Worm (Caenorhabditis elegans): ENCODE measurements around the gene C56E6.2.

C56E6.2 gene

ce11 chrII:6491187-6491586 is 33.5 kb upstream of the C56E6.2 start (continued):
- TF ChIP-seq attf-5 (GFP tag; optimal IDR thresholded peaks at IDR 0.05) (no peak), tbx-9 (tag; optimal IDR thresholded peaks at IDR 0.05; ENCODE audit: borderline replicate concordance) (no peak), rcor-1 (GFP tag; IDR thresholded peaks at IDR 0.05) (peak; percentile 25; the same call in 1 of the 2 replicates), madf-10 (tag; optimal IDR thresholded peaks at IDR 0.05) (no peak), C06A6.2 (GFP tag; conservative IDR thresholded peaks at IDR 0.05) (no peak), ceh-79 (tag; optimal IDR thresholded peaks at IDR 0.05) (no peak), bed-2 (GFP tag; IDR thresholded peaks at IDR 0.05) (no peak), lsl-1 (GFP tag; optimal IDR thresholded peaks at IDR 0.05) (peak; percentile 79), F37B4.10 (GFP tag; IDR thresholded peaks at IDR 0.05) (no peak), pbrm-1 (GFP tag; IDR thresholded peaks at IDR 0.05) (0 out of 2 replicates have a peak, but pooled peaks have one; percentile 37), sdz-38 (tag; optimal IDR thresholded peaks at IDR 0.05) (no peak), snpc-1.1 (tag; optimal IDR thresholded peaks at IDR 0.05; ENCODE audit: insufficient read depth) (peak; percentile 21), ZK185.1 (tag; optimal IDR thresholded peaks at IDR 0.05; ENCODE audit: poor library complexity, severe bottlenecking) (no peak), sea-2 (GFP tag; IDR thresholded peaks at IDR 0.05) (no peak), rpc-1 (optimal IDR thresholded peaks at IDR 0.05) (no peak), rpc-1 (tag; optimal IDR thresholded peaks at IDR 0.05) (no peak), madf-8 (GFP tag; conservative IDR thresholded peaks at IDR 0.05) (peak; percentile 37; the same call in 1 of the 2 replicates), lsy-27 (tag; optimal IDR thresholded peaks at IDR 0.05; ENCODE audit: borderline replicate concordance, insufficient read depth) (no peak), B0035.1 (tag; optimal IDR thresholded peaks at IDR 0.05) (no peak), F22D6.2 (tag; optimal IDR thresholded peaks at IDR 0.05) (no peak), lag-1 (GFP tag; IDR thresholded peaks at IDR 0.05) (no peak), tbp1 (GFP tag; optimal IDR thresholded peaks at IDR 0.05) (peak; percentile 58), cebp-1 (GFP tag; IDR thresholded peaks at IDR 0.05) (0 out of 2 replicates have a peak, but pooled peaks have one; percentile 18), cebp-1 (tag; optimal IDR thresholded peaks at IDR 0.05) (peak; percentile 50), nfyb-1 (GFP tag; IDR thresholded peaks at IDR 0.05) (peak; percentile 71), ztf-18 (tag; optimal IDR thresholded peaks at IDR 0.05) (no peak), rec-8 (tag; optimal IDR thresholded peaks at IDR 0.05) (no peak), atf-7 (tag; optimal IDR thresholded peaks at IDR 0.05) (no peak), gei-17 (GFP tag; optimal IDR thresholded peaks at IDR 0.05) (no peak), F57A8.1 (GFP tag; optimal IDR thresholded peaks at IDR 0.05) (no peak), ama-1 (optimal IDR thresholded peaks at IDR 0.05) (no peak), ama-1 (GFP tag; optimal IDR thresholded peaks at IDR 0.05) (peak in 1 of 2 experiments; percentile 69), ceh-40 (GFP tag; IDR thresholded peaks at IDR 0.05) (0 out of 2 replicates have a peak, but pooled peaks have one; percentile 74), K12H6.12 (tag; optimal IDR thresholded peaks at IDR 0.05) (no peak), Y67H2A.10 (GFP tag; conservative IDR thresholded peaks at IDR 0.05) (no peak), lir-1 (GFP tag; conservative IDR thresholded peaks at IDR 0.05) (no peak), him-1 (tag; optimal IDR thresholded peaks at IDR 0.05) (no peak), ztf-3 (GFP tag; optimal IDR thresholded peaks at IDR 0.05) (no peak), T26A5.8 (tag; optimal IDR thresholded peaks at IDR 0.05) (no peak), Y56A3A.18 (GFP tag; IDR thresholded peaks at IDR 0.05) (no peak), ccch-3 (GFP tag; optimal IDR thresholded peaks at IDR 0.05) (no peak), F57C9.4 (tag; optimal IDR thresholded peaks at IDR 0.05) (no peak), unc-130 (GFP tag; optimal IDR thresholded peaks at IDR 0.05) (peak; percentile 59), nhr-80 (tag; optimal IDR thresholded peaks at IDR 0.05) (no peak), somi-1 (GFP tag; optimal IDR thresholded peaks at IDR 0.05) (no peak), B0261.1 (tag; optimal IDR thresholded peaks at IDR 0.05) (no peak), Y53G8AR.9 (GFP tag; conservative IDR thresholded peaks at IDR 0.05) (peak; percentile 75), mxl-1 (tag; optimal IDR thresholded peaks at IDR 0.05) (no peak), mel-28 (tag; optimal IDR thresholded peaks at IDR 0.05; ENCODE audit: borderline replicate concordance) (no peak), ekl-4 (GFP tag; IDR thresholded peaks at IDR 0.05) (peak; percentile 84)
